Fruit fly (Drosophila melanogaster): ENCODE results near the gene hzg.

hzg gene

dm6 chr3L:16027163-16027633, 22.7 kb upstream of the hzg start (continued):
- TF ChIP-seq CG34422 (GFP tag; IDR thresholded peaks at IDR 0.05) (no peak), Elba2 (GFP tag; optimal IDR thresholded peaks at IDR 0.05) (no peak), B-H2 (GFP tag; optimal IDR thresholded peaks at IDR 0.05) (no peak), lilli (GFP tag; optimal IDR thresholded peaks at IDR 0.05) (no peak), onecut (GFP tag; IDR thresholded peaks at IDR 0.05) (peak; percentile 77), hbn (GFP tag; IDR thresholded peaks at IDR 0.05; ENCODE audit: partially characterized antibody) (no peak), kah (GFP tag; optimal IDR thresholded peaks at IDR 0.05) (peak; percentile 51), CG9932 (GFP tag; IDR thresholded peaks at IDR 0.05) (peak; percentile 50), gce (GFP tag; IDR thresholded peaks at IDR 0.05) (0 out of 3 replicates have a peak, but pooled peaks have one; percentile 16), CG3838 (GFP tag; optimal IDR thresholded peaks at IDR 0.05) (no peak), Ets97D (GFP tag; optimal IDR thresholded peaks at IDR 0.05) (peak; percentile 26), CG18619 (GFP tag; optimal IDR thresholded peaks at IDR 0.05) (peak; percentile 30), CG10321 (GFP tag; IDR thresholded peaks at IDR 0.05) (no peak), CG1529 (GFP tag; optimal IDR thresholded peaks at IDR 0.05) (peak; percentile 26), Sry-β (GFP tag; optimal IDR thresholded peaks at IDR 0.05) (peak; percentile 41), zf30C (GFP tag; optimal IDR thresholded peaks at IDR 0.05) (no peak), ham (GFP tag; IDR thresholded peaks at IDR 0.05) (0 out of 2 replicates have a peak, but pooled peaks have one; percentile 17), Dll (GFP tag; IDR thresholded peaks at IDR 0.05; ENCODE audit: partially characterized antibody) (0 out of 4 replicates have a peak, but pooled peaks have one; percentile 13), tna (GFP tag; IDR thresholded peaks at IDR 0.05; ENCODE audit: partially characterized antibody) (no peak), Nf-YC (tag; optimal IDR thresholded peaks at IDR 0.05) (no peak), CG4282 (GFP tag; optimal IDR thresholded peaks at IDR 0.05) (no peak), twi (tag; optimal IDR thresholded peaks at IDR 0.05) (peak; percentile 32), CG2116 (GFP tag; optimal IDR thresholded peaks at IDR 0.05) (peak; percentile 29), disco-r (GFP tag; optimal IDR thresholded peaks at IDR 0.05) (no peak), CG17612 (GFP tag; IDR thresholded peaks at IDR 0.05) (no peak), btn (GFP tag; optimal IDR thresholded peaks at IDR 0.05) (peak; percentile 20), chm (GFP tag; IDR thresholded peaks at IDR 0.05) (no peak), C15 (GFP tag; IDR thresholded peaks at IDR 0.05) (no peak), Ssrp (tag; optimal IDR thresholded peaks at IDR 0.05) (no peak), CG11093 (GFP tag; IDR thresholded peaks at IDR 0.05) (no peak), CoRest (tag; optimal IDR thresholded peaks at IDR 0.05) (no peak), CG30020 (tag; optimal IDR thresholded peaks at IDR 0.05) (no peak), Dip2 (GFP tag; IDR thresholded peaks at IDR 0.05) (no peak), ap (GFP tag; IDR thresholded peaks at IDR 0.05) (no peak), nmo (GFP tag; optimal IDR thresholded peaks at IDR 0.05) (peak; percentile 0), Mrtf (GFP tag; IDR thresholded peaks at IDR 0.05) (no peak), CG14441 (GFP tag; IDR thresholded peaks at IDR 0.05) (no peak; the same call in 1 of the 2 replicates), HmgZ (tag; optimal IDR thresholded peaks at IDR 0.05) (no peak), CG8388 (GFP tag; optimal IDR thresholded peaks at IDR 0.05) (no peak), tin (GFP tag; optimal IDR thresholded peaks at IDR 0.05) (no peak), grau (tag; optimal IDR thresholded peaks at IDR 0.05) (no peak), CG14965 (GFP tag; optimal IDR thresholded peaks at IDR 0.05; ENCODE audit: borderline replicate concordance) (no peak), sqz (GFP tag; optimal IDR thresholded peaks at IDR 0.05) (peak; percentile 96), crol (GFP tag; IDR thresholded peaks at IDR 0.05) (peak; percentile 74), CG10209 (GFP tag; optimal IDR thresholded peaks at IDR 0.05) (peak; percentile 63), CG10543 (GFP tag; optimal IDR thresholded peaks at IDR 0.05) (peak; percentile 76), CG17912 (GFP tag; optimal IDR thresholded peaks at IDR 0.05) (no peak), lola (GFP tag; optimal IDR thresholded peaks at IDR 0.05) (peak in 1 of 3 experiments; percentile 7), CG13624 (GFP tag; optimal IDR thresholded peaks at IDR 0.05) (no peak), CG8290 (GFP tag; optimal IDR thresholded peaks at IDR 0.05) (no peak), CG8290 (tag; optimal IDR thresholded peaks at IDR 0.05) (peak in 1 of 2 experiments; percentile 65)
